Worm (Caenorhabditis elegans): ENCODE results near the gene ZK1320.11.

Gene ZK1320.11

ce11 chrII:9646122-9646555 is 21.3 kb upstream of the ZK1320.11 start (continued):
- TF ChIP-seq lin-15B (tag; optimal IDR thresholded peaks at IDR 0.05) = no peak
- TF ChIP-seq C16A3.4 (tag; optimal IDR thresholded peaks at IDR 0.05) = peak; percentile 15
- TF ChIP-seq ceh-82 (tag; optimal IDR thresholded peaks at IDR 0.05) = peak; percentile 37 to 74 (median 44)
- peak; percentile 60 for TF ChIP-seq nhr-47 (tag; optimal IDR thresholded peaks at IDR 0.05)
- peak; percentile 78 for TF ChIP-seq snu-23 (GFP tag; optimal IDR thresholded peaks at IDR 0.05)
- peak; percentile 40 to 53 (median 50) for TF ChIP-seq dpl-1 (GFP tag; optimal IDR thresholded peaks at IDR 0.05)
- peak; percentile 70 to 76 for TF ChIP-seq efl-1 (optimal IDR thresholded peaks at IDR 0.05)
- TF ChIP-seq efl-1 (GFP tag; optimal IDR thresholded peaks at IDR 0.05 in 1 of 2) = peak; percentile 9 to 86
- no peak for TF ChIP-seq sptf-1 (tag; optimal IDR thresholded peaks at IDR 0.05)
- TF ChIP-seq nhr-77 (tag; optimal IDR thresholded peaks at IDR 0.05) = peak; percentile 59
- no peak for TF ChIP-seq pqm-1 (tag; optimal IDR thresholded peaks at IDR 0.05)
- peak; percentile 56 for TF ChIP-seq skn-1 (tag; optimal IDR thresholded peaks at IDR 0.05)
- no peak for TF ChIP-seq unc-30 (tag; optimal IDR thresholded peaks at IDR 0.05)
- TF ChIP-seq tlp-1 (tag; optimal IDR thresholded peaks at IDR 0.05) = no peak
- TF ChIP-seq unc-98 (GFP tag; IDR thresholded peaks at IDR 0.05) = no peak
- peak; percentile 53 for TF ChIP-seq fos-1 (tag; optimal IDR thresholded peaks at IDR 0.05)
- peak in 1 of 2 experiments; percentile 75 for TF ChIP-seq mdl-1 (tag; optimal IDR thresholded peaks at IDR 0.05)

ce11 chrII:9646928-9647838 is 20.2 kb upstream of the ZK1320.11 start, which contains the start of gene sqv-8:
Gene sqv-8 (plus strand): TSS chrII:9646978.
- peak; percentile 17 for TF ChIP-seq nhr-47 (tag; optimal IDR thresholded peaks at IDR 0.05)
- peak in 1 of 2 experiments; percentile 21 for TF ChIP-seq efl-1 (optimal IDR thresholded peaks at IDR 0.05)
- peak; percentile 7 to 70 for TF ChIP-seq efl-1 (GFP tag; optimal IDR thresholded peaks at IDR 0.05 in 1 of 2)
- no peak for TF ChIP-seq egl-27 (tag; optimal IDR thresholded peaks at IDR 0.05)
- peak in 1 of 3 experiments; percentile 25 for TF ChIP-seq dpl-1 (GFP tag; optimal IDR thresholded peaks at IDR 0.05)
- TF ChIP-seq dsc-1 (tag; optimal IDR thresholded peaks at IDR 0.05) = no peak
- TF ChIP-seq blmp-1 (tag; optimal IDR thresholded peaks at IDR 0.05) = peak; percentile 20
- peak in 1 of 2 experiments; percentile 14 for TF ChIP-seq lin-35 (GFP tag; optimal IDR thresholded peaks at IDR 0.05)
- no peak for TF ChIP-seq C16A3.4 (tag; optimal IDR thresholded peaks at IDR 0.05)
- TF ChIP-seq mab-9 (GFP tag; IDR thresholded peaks at IDR 0.05) = no peak
- no peak for TF ChIP-seq pag-3 (tag; optimal IDR thresholded peaks at IDR 0.05; ENCODE audit: borderline replicate concordance, insufficient read depth)
- TF ChIP-seq ets-5 (GFP tag; IDR thresholded peaks at IDR 0.05) = no peak
- TF ChIP-seq lsy-2 (tag; optimal IDR thresholded peaks at IDR 0.05) = peak in 1 of 2 experiments; percentile 11
- no peak for TF ChIP-seq nhr-76 (tag; optimal IDR thresholded peaks at IDR 0.05)
- TF ChIP-seq lin-39 (tag; optimal IDR thresholded peaks at IDR 0.05) = no peak
- no peak for TF ChIP-seq hlh-4 (tag; optimal IDR thresholded peaks at IDR 0.05)
- no peak for TF ChIP-seq unc-130 (tag; optimal IDR thresholded peaks at IDR 0.05)
- no peak for TF ChIP-seq aha-1 (tag; optimal IDR thresholded peaks at IDR 0.05)
- peak; percentile 7 for TF ChIP-seq mep-1 (tag; optimal IDR thresholded peaks at IDR 0.05)
- no peak for TF ChIP-seq ces-1 (GFP tag; optimal IDR thresholded peaks at IDR 0.05)
- TF ChIP-seq nhr-19 (GFP tag; conservative IDR thresholded peaks at IDR 0.05) = no peak
- TF ChIP-seq hlh-17 (GFP tag; optimal IDR thresholded peaks at IDR 0.05; ENCODE audit: borderline replicate concordance) = no peak
- TF ChIP-seq grh-1 (GFP tag; IDR thresholded peaks at IDR 0.05) = no peak
- TF ChIP-seq ceh-88 (GFP tag; IDR thresholded peaks at IDR 0.05) = no peak
- TF ChIP-seq zag-1 (tag; optimal IDR thresholded peaks at IDR 0.05) = no peak
- TF ChIP-seq alr-1 (tag; optimal IDR thresholded peaks at IDR 0.05; ENCODE audit: borderline replicate concordance) = no peak
- TF ChIP-seq efl-3 (GFP tag; optimal IDR thresholded peaks at IDR 0.05) = no peak
- TF ChIP-seq elt-3 (tag; optimal IDR thresholded peaks at IDR 0.05) = no peak
- TF ChIP-seq nhr-12 (tag; optimal IDR thresholded peaks at IDR 0.05) = no peak
- no peak for TF ChIP-seq ama-1 (optimal IDR thresholded peaks at IDR 0.05)
- TF ChIP-seq lin-14 (GFP tag; optimal IDR thresholded peaks at IDR 0.05) = peak; percentile 62
- no peak for TF ChIP-seq nhr-11 (tag; optimal IDR thresholded peaks at IDR 0.05)
- no peak for TF ChIP-seq vab-15 (tag; optimal IDR thresholded peaks at IDR 0.05)
- TF ChIP-seq fos-1 (tag; optimal IDR thresholded peaks at IDR 0.05) = no peak
- TF ChIP-seq nhr-71 (tag; optimal IDR thresholded peaks at IDR 0.05) = peak; percentile 40
- no peak for TF ChIP-seq sptf-1 (tag; optimal IDR thresholded peaks at IDR 0.05)
- TF ChIP-seq unc-86 (tag; optimal IDR thresholded peaks at IDR 0.05) = no peak
- no peak for TF ChIP-seq ceh-8 (GFP tag; optimal IDR thresholded peaks at IDR 0.05)
- no peak for TF ChIP-seq nhr-28 (tag; optimal IDR thresholded peaks at IDR 0.05)

Data from whole organism, L1 larva.